6 fruit fly cellular contexts compared by ENCODE assay signal in genomic region chr2L:472073-472590, dm6.
TF ChIP-seq lines count a peak whose summit lies in the region.

Gene CG4297, minus strand, starts transcription at chr2L:472200.

- peak; percentile 68 for TF ChIP-seq CTCF in whole organism, embryonic (GFP tag; optimal IDR thresholded peaks at IDR 0.05; lab: Kevin White, UChicago)

TF ChIP-seq in whole organism, 6 proteins besides CTCF, POLR2A, EP300 and RAD21:
- TF ChIP-seq EcR (GFP tag; optimal IDR thresholded peaks at IDR 0.05; lab: Kevin White, UChicago) = no peak
- TF ChIP-seq usp (GFP tag; optimal IDR thresholded peaks at IDR 0.05; lab: Kevin White, UChicago) = no peak
- no peak for TF ChIP-seq psq (optimal IDR thresholded peaks at IDR 0.05; lab: Kevin White, UChicago)
- peak; percentile 85 for TF ChIP-seq Dll (optimal IDR thresholded peaks at IDR 0.05; lab: Kevin White, UChicago)

TF ChIP-seq in whole organism, adult, 20 proteins besides CTCF, POLR2A, EP300 and RAD21 (continues in another document):
- TF ChIP-seq ovo (GFP tag; optimal IDR thresholded peaks at IDR 0.05; lab: Kevin White, UChicago) (peak; percentile 93), cnc (optimal IDR thresholded peaks at IDR 0.05; lab: Kevin White, UChicago) (no peak), tj (GFP tag; optimal IDR thresholded peaks at IDR 0.05; lab: Kevin White, UChicago) (peak; percentile 59), CG7101 (tag; optimal IDR thresholded peaks at IDR 0.05; lab: Kevin White, UChicago) (peak; percentile 78), Mnt (GFP tag; optimal IDR thresholded peaks at IDR 0.05; lab: Kevin White, UChicago) (peak; percentile 85), toe (GFP tag; optimal IDR thresholded peaks at IDR 0.05; lab: Kevin White, UChicago) (peak; percentile 81), CG12768 (GFP tag; optimal IDR thresholded peaks at IDR 0.05; lab: Kevin White, UChicago) (peak; percentile 84), CG1620 (GFP tag; optimal IDR thresholded peaks at IDR 0.05; lab: Kevin White, UChicago) (peak; percentile 59), CG11617 (GFP tag; optimal IDR thresholded peaks at IDR 0.05; lab: Kevin White, UChicago) (peak; percentile 84), Hr96 (GFP tag; optimal IDR thresholded peaks at IDR 0.05; lab: Kevin White, UChicago) (peak; percentile 82), CG14711 (tag; optimal IDR thresholded peaks at IDR 0.05; lab: Kevin White, UChicago) (peak; percentile 66), CG5204 (GFP tag; optimal IDR thresholded peaks at IDR 0.05; lab: Kevin White, UChicago) (peak; percentile 75), CG7045 (GFP tag; optimal IDR thresholded peaks at IDR 0.05; lab: Kevin White, UChicago) (peak; percentile 87), bab1 (GFP tag; optimal IDR thresholded peaks at IDR 0.05; lab: Kevin White, UChicago) (peak; percentile 77), CG33017 (tag; optimal IDR thresholded peaks at IDR 0.05; lab: Kevin White, UChicago) (peak; percentile 76), kay (GFP tag; lab: Kevin White, UChicago; ENCODE audit: borderline replicate concordance) (no peak), Clk (GFP tag; optimal IDR thresholded peaks at IDR 0.05; lab: Kevin White, UChicago) (peak; percentile 85)

TF ChIP-seq in whole organism, embryonic, 481 proteins besides CTCF, POLR2A, EP300 and RAD21 (continues in another document):
- TF ChIP-seq CG31365 (tag; optimal IDR thresholded peaks at IDR 0.05; lab: Kevin White, UChicago) (peak; percentile 83), zfh1 (GFP tag; IDR thresholded peaks at IDR 0.05; lab: Robert Waterston, UW) (no peak), Elba2 (GFP tag; optimal IDR thresholded peaks at IDR 0.05; lab: Kevin White, UChicago) (no peak), ssp (GFP tag; IDR thresholded peaks at IDR 0.05; lab: Robert Waterston, UW) (no peak), CG33213 (GFP tag; optimal IDR thresholded peaks at IDR 0.05; lab: Kevin White, UChicago) (peak; percentile 95), CG8290 (GFP tag; optimal IDR thresholded peaks at IDR 0.05; lab: Kevin White, UChicago) (peak; percentile 80), CG8290 (tag; optimal IDR thresholded peaks at IDR 0.05; lab: Kevin White, UChicago) (peak; percentile 48 to 96), zen2 (GFP tag; IDR thresholded peaks at IDR 0.05; lab: Robert Waterston, UW; ENCODE audit: partially characterized antibody) (no peak), Sox102F (GFP tag; optimal IDR thresholded peaks at IDR 0.05; lab: Kevin White, UChicago) (peak; percentile 95), CG8359 (GFP tag; optimal IDR thresholded peaks at IDR 0.05; lab: Kevin White, UChicago; ENCODE audit: borderline replicate concordance) (peak; percentile 57), Ets65A (GFP tag; lab: Kevin White, UChicago) (peak; percentile 99), Rfx (GFP tag; IDR thresholded peaks at IDR 0.05; lab: Robert Waterston, UW) (no peak), pros (GFP tag; optimal IDR thresholded peaks at IDR 0.05; lab: Kevin White, UChicago) (peak; percentile 69), CG10462 (GFP tag; optimal IDR thresholded peaks at IDR 0.05; lab: Kevin White, UChicago) (peak; percentile 85), CHES-1-like (GFP tag; optimal IDR thresholded peaks at IDR 0.05; lab: Kevin White, UChicago) (peak; percentile 93), CG16813 (GFP tag; IDR thresholded peaks at IDR 0.05; lab: Robert Waterston, UW; ENCODE audit: partially characterized antibody) (no peak), CG10274 (GFP tag; optimal IDR thresholded peaks at IDR 0.05; lab: Kevin White, UChicago) (peak; percentile 83), Max (GFP tag; optimal IDR thresholded peaks at IDR 0.05; lab: Kevin White, UChicago) (peak; percentile 92)

TF ChIP-seq in whole organism, prepupa, 60 proteins besides CTCF, POLR2A, EP300 and RAD21 (continues in another document):
- TF ChIP-seq dsx (GFP tag; optimal IDR thresholded peaks at IDR 0.05; lab: Kevin White, UChicago; ENCODE audit: poor library complexity, severe bottlenecking) (peak; percentile 74), CG15336 (GFP tag; IDR thresholded peaks at IDR 0.05; lab: Robert Waterston, UW) (no peak), fkh (GFP tag; optimal IDR thresholded peaks at IDR 0.05; lab: Kevin White, UChicago) (peak; percentile 41), topi (GFP tag; optimal IDR thresholded peaks at IDR 0.05; lab: Kevin White, UChicago) (peak; percentile 79), Lpt (GFP tag; optimal IDR thresholded peaks at IDR 0.05; lab: Kevin White, UChicago) (peak; percentile 81), CG8632 (GFP tag; optimal IDR thresholded peaks at IDR 0.05; lab: Kevin White, UChicago) (peak; percentile 77), salr (GFP tag; optimal IDR thresholded peaks at IDR 0.05; lab: Kevin White, UChicago) (peak; percentile 42 to 76), lz (GFP tag; optimal IDR thresholded peaks at IDR 0.05; lab: Kevin White, UChicago) (peak; percentile 80), CG10669 (GFP tag; optimal IDR thresholded peaks at IDR 0.05; lab: Kevin White, UChicago) (peak; percentile 83), CG32006 (GFP tag; optimal IDR thresholded peaks at IDR 0.05; lab: Kevin White, UChicago) (peak; percentile 90), Ets21C (GFP tag; optimal IDR thresholded peaks at IDR 0.05; lab: Kevin White, UChicago) (peak; percentile 65), cyc (GFP tag; optimal IDR thresholded peaks at IDR 0.05; lab: Kevin White, UChicago) (peak; percentile 73), Blimp-1 (GFP tag; optimal IDR thresholded peaks at IDR 0.05; lab: Kevin White, UChicago) (peak; percentile 50), Hr39 (GFP tag; optimal IDR thresholded peaks at IDR 0.05; lab: Kevin White, UChicago) (peak; percentile 80), esn (GFP tag; optimal IDR thresholded peaks at IDR 0.05; lab: Kevin White, UChicago) (peak; percentile 80), CG9139 (GFP tag; optimal IDR thresholded peaks at IDR 0.05; lab: Kevin White, UChicago) (peak; percentile 52), CG6808 (GFP tag; optimal IDR thresholded peaks at IDR 0.05; lab: Kevin White, UChicago) (peak; percentile 72), fd59A (GFP tag; optimal IDR thresholded peaks at IDR 0.05; lab: Kevin White, UChicago) (peak; percentile 38)

TF ChIP-seq in whole organism, pupa, 21 proteins besides CTCF, POLR2A, EP300 and RAD21:
- TF ChIP-seq Pif1A (GFP tag; optimal IDR thresholded peaks at IDR 0.05; lab: Kevin White, UChicago) (peak; percentile 87), CG15710 (tag; optimal IDR thresholded peaks at IDR 0.05; lab: Kevin White, UChicago) (peak; percentile 71), CG4496 (GFP tag; IDR thresholded peaks at IDR 0.05; lab: Robert Waterston, UW) (no peak), fd96Ca (GFP tag; IDR thresholded peaks at IDR 0.05; lab: Robert Waterston, UW) (no peak), Snoo (tag; optimal IDR thresholded peaks at IDR 0.05; lab: Kevin White, UChicago) (peak; percentile 81), CG34367 (tag; optimal IDR thresholded peaks at IDR 0.05; lab: Kevin White, UChicago) (peak; percentile 70), D1 (tag; optimal IDR thresholded peaks at IDR 0.05; lab: Kevin White, UChicago) (no peak), CG13204 (GFP tag; optimal IDR thresholded peaks at IDR 0.05; lab: Kevin White, UChicago) (peak; percentile 67), rn (GFP tag; IDR thresholded peaks at IDR 0.05; lab: Robert Waterston, UW) (no peak), CG32121 (GFP tag; IDR thresholded peaks at IDR 0.05; lab: Robert Waterston, UW) (no peak), CG10348 (GFP tag; IDR thresholded peaks at IDR 0.05; lab: Robert Waterston, UW) (no peak), CG9948 (tag; optimal IDR thresholded peaks at IDR 0.05; lab: Kevin White, UChicago) (peak; percentile 70), CG8301 (tag; optimal IDR thresholded peaks at IDR 0.05; lab: Kevin White, UChicago) (peak; percentile 85), CG17806 (tag; optimal IDR thresholded peaks at IDR 0.05; lab: Kevin White, UChicago) (peak; percentile 76), CG8159 (tag; optimal IDR thresholded peaks at IDR 0.05; lab: Kevin White, UChicago) (peak; percentile 84), CG12605 (GFP tag; IDR thresholded peaks at IDR 0.05; lab: Robert Waterston, UW) (no peak), CG14655 (GFP tag; optimal IDR thresholded peaks at IDR 0.05; lab: Kevin White, UChicago) (peak; percentile 85), gl (tag; optimal IDR thresholded peaks at IDR 0.05; lab: Kevin White, UChicago) (peak; percentile 69), Ets98B (GFP tag; IDR thresholded peaks at IDR 0.05; lab: Robert Waterston, UW) (no peak), Pif1B (GFP tag; optimal IDR thresholded peaks at IDR 0.05; lab: Kevin White, UChicago) (peak; percentile 77), EcR (GFP tag; optimal IDR thresholded peaks at IDR 0.05; lab: Kevin White, UChicago) (no peak)

TF ChIP-seq in whole organism, wandering third instar larva, 38 proteins besides CTCF, POLR2A, EP300 and RAD21 (continues in another document):
- peak; percentile 65 for TF ChIP-seq Hnf4 (GFP tag; optimal IDR thresholded peaks at IDR 0.05; lab: Kevin White, UChicago)
- TF ChIP-seq psq (GFP tag; optimal IDR thresholded peaks at IDR 0.05; lab: Kevin White, UChicago) = peak; percentile 48
- peak; percentile 79 for TF ChIP-seq h (GFP tag; optimal IDR thresholded peaks at IDR 0.05; lab: Kevin White, UChicago)
- peak; percentile 64 for TF ChIP-seq OdsH (GFP tag; optimal IDR thresholded peaks at IDR 0.05; lab: Kevin White, UChicago)
- peak; percentile 74 for TF ChIP-seq ey (GFP tag; optimal IDR thresholded peaks at IDR 0.05; lab: Kevin White, UChicago)
- TF ChIP-seq GATAd (GFP tag; optimal IDR thresholded peaks at IDR 0.05; lab: Kevin White, UChicago) = no peak
- peak; percentile 59 for TF ChIP-seq Sp1 (GFP tag; optimal IDR thresholded peaks at IDR 0.05; lab: Kevin White, UChicago)
- TF ChIP-seq Mio (GFP tag; optimal IDR thresholded peaks at IDR 0.05; lab: Kevin White, UChicago) = no peak
- TF ChIP-seq Dif (GFP tag; optimal IDR thresholded peaks at IDR 0.05; lab: Kevin White, UChicago; ENCODE audit: partially characterized antibody) = peak; percentile 90
- peak; percentile 56 for TF ChIP-seq Hr83 (GFP tag; optimal IDR thresholded peaks at IDR 0.05; lab: Kevin White, UChicago; ENCODE audit: poor library complexity, severe bottlenecking)
- TF ChIP-seq Rel (GFP tag; optimal IDR thresholded peaks at IDR 0.05; lab: Kevin White, UChicago) = no peak
- peak; percentile 57 for TF ChIP-seq Rel (tag; optimal IDR thresholded peaks at IDR 0.05; lab: Kevin White, UChicago)
- TF ChIP-seq Hr78 (GFP tag; optimal IDR thresholded peaks at IDR 0.05; lab: Kevin White, UChicago) = no peak
- peak; percentile 86 for TF ChIP-seq jim (GFP tag; optimal IDR thresholded peaks at IDR 0.05; lab: Kevin White, UChicago)
- TF ChIP-seq tai (GFP tag; optimal IDR thresholded peaks at IDR 0.05; lab: Kevin White, UChicago) = no peak
- TF ChIP-seq N (GFP tag; optimal IDR thresholded peaks at IDR 0.05; lab: Kevin White, UChicago) = no peak
- peak; percentile 89 for TF ChIP-seq sv (GFP tag; optimal IDR thresholded peaks at IDR 0.05; lab: Kevin White, UChicago)
- peak; percentile 38 for TF ChIP-seq woc (GFP tag; optimal IDR thresholded peaks at IDR 0.05; lab: Kevin White, UChicago)
- no peak for TF ChIP-seq dsf (GFP tag; optimal IDR thresholded peaks at IDR 0.05; lab: Kevin White, UChicago; ENCODE audit: borderline replicate concordance)
- TF ChIP-seq sage (GFP tag; optimal IDR thresholded peaks at IDR 0.05; lab: Kevin White, UChicago) = no peak
- TF ChIP-seq fru (GFP tag; optimal IDR thresholded peaks at IDR 0.05; lab: Kevin White, UChicago) = peak; percentile 76
- no peak for TF ChIP-seq Myc (optimal IDR thresholded peaks at IDR 0.05; lab: Kevin White, UChicago)
- no peak for TF ChIP-seq pan (optimal IDR thresholded peaks at IDR 0.05; lab: Kevin White, UChicago)
